Worm (Caenorhabditis elegans): ENCODE results near the gene C06G3.8.

- TF ChIP-seq nfya-1 (tag; optimal IDR thresholded peaks at IDR 0.05; ENCODE audit: insufficient read depth) (no peak), ztf-4 (tag; optimal IDR thresholded peaks at IDR 0.05) (no peak), elt-3 (tag; optimal IDR thresholded peaks at IDR 0.05) (no peak), nhr-11 (tag; optimal IDR thresholded peaks at IDR 0.05) (no peak)
These were observed 6.5 kb downstream of the C06G3.8 start for ce11 chrIV:7025835-7026234.

Measured in whole organism, L3 larva.